Worm (Caenorhabditis elegans) whole organism, mixed stage, embryonic: ENCODE results near the gene dig-1.

ENCODE experiments used
- M03D4.4 ChIP-seq: sonication (generic microtip); optimal IDR thresholded peaks from 2 replicates; lab custom pipeline; 2017; ENCODE audit warnings: mild to moderate bottlenecking, missing genetic modification characterization, missing compliant biosample characterization
- blmp-1 ChIP-seq: fragments of 150-350 bp; optimal IDR thresholded peaks from 2 replicates; lab custom pipeline; 2014; ENCODE audit warnings: missing biosample characterization, missing genetic modification characterization
- ceh-43 ChIP-seq: fragments of 200-800 bp; sonication (Bioruptor generic); optimal IDR thresholded peaks from 2 replicates; lab custom pipeline; 2018; ENCODE audit warnings: mild to moderate bottlenecking, missing genetic modification characterization, moderate library complexity, missing compliant biosample characterization
- ces-1 ChIP-seq: fragments of 150-350 bp; optimal IDR thresholded peaks from 2 replicates; lab custom pipeline; 2014; ENCODE audit warnings: missing biosample characterization, missing genetic modification reagents, missing genetic modification characterization
- drap-1 ChIP-seq: fragments of 200-800 bp; sonication (Bioruptor generic); optimal IDR thresholded peaks from 3 replicates; lab custom pipeline; 2018; ENCODE audit warnings: mild to moderate bottlenecking, missing genetic modification characterization, missing compliant biosample characterization
- nhr-12 ChIP-seq: fragments of 150-350 bp; optimal IDR thresholded peaks from 2 replicates; lab custom pipeline; 2014; ENCODE audit warnings: missing biosample characterization, missing genetic modification characterization
- nhr-2 ChIP-seq: fragments of 150-350 bp; optimal IDR thresholded peaks from 2 replicates; lab custom pipeline; 2014; ENCODE audit warnings: missing biosample characterization, missing genetic modification characterization
- nhr-237 ChIP-seq: fragments of 150-350 bp; optimal IDR thresholded peaks from 2 replicates; lab custom pipeline; 2014; ENCODE audit warnings: missing biosample characterization, missing genetic modification characterization
- nhr-76 ChIP-seq: sonication (generic microtip); optimal IDR thresholded peaks from 2 replicates; lab custom pipeline; 2017; ENCODE audit warnings: missing biosample characterization, missing genetic modification characterization
- snpc-4 ChIP-seq: fragments of 150-350 bp; optimal IDR thresholded peaks from 2 replicates; lab custom pipeline; 2014; ENCODE audit warnings: missing biosample characterization, missing genetic modification characterization

DNA sequence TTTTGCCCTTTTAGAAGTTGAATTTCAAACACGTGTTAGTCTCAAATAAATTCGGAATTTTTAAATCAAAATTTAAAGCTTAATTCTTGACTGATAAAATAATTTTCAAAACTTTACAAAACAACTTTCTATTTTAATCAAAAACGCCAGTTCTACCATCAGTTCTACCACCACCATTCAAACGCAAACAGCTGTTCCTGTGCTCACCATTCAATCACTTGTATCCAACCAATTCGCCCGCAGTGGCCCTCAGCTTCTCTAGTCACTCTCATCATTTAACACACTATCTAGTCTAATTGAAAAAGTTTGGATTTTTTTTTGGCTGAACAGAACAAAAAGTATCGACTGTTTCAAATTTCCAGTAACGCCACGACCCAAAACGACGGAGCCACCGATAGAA lies 76.7 kb downstream of the dig-1 start:
- TF ChIP-seq nhr-237 (tag; lab: Kevin White, UChicago), result no peak
- TF ChIP-seq nhr-76 (tag; lab: Kevin White, UChicago), result no peak
- no peak for TF ChIP-seq snpc-4 (tag; lab: Kevin White, UChicago)
- TF ChIP-seq nhr-2, result no peak
- no peak for TF ChIP-seq nhr-12
- no peak for TF ChIP-seq M03D4.4 (tag; lab: Kevin White, UChicago)
- no peak for TF ChIP-seq ceh-43 (GFP tag; lab: Kevin White, UChicago)
- no peak for TF ChIP-seq blmp-1
- no peak for TF ChIP-seq drap-1 (GFP tag; lab: Kevin White, UChicago)
- no peak for TF ChIP-seq ces-1
